Worm (Caenorhabditis elegans): ENCODE data around the gene F23B12.7.

ce11 chrV:14440841-14441240 is 8.7 kb upstream of the F23B12.7 start, which contains the start of gene F23B12.4:
- TF ChIP-seq lsy-2 (tag; optimal IDR thresholded peaks at IDR 0.05): no peak
- TF ChIP-seq blmp-1 (tag; optimal IDR thresholded peaks at IDR 0.05; ENCODE audit: insufficient read depth): no peak
- no peak for TF ChIP-seq nhr-6 (tag; optimal IDR thresholded peaks at IDR 0.05)
- no peak for TF ChIP-seq egl-27 (tag; optimal IDR thresholded peaks at IDR 0.05)
- no peak for TF ChIP-seq sma-3 (GFP tag; optimal IDR thresholded peaks at IDR 0.05)
- TF ChIP-seq unc-55 (GFP tag; optimal IDR thresholded peaks at IDR 0.05): no peak
- no peak for TF ChIP-seq nhr-77 (tag; optimal IDR thresholded peaks at IDR 0.05)
- TF ChIP-seq elt-1 (tag; optimal IDR thresholded peaks at IDR 0.05): no peak
- no peak for TF ChIP-seq F13H6.1 (tag; optimal IDR thresholded peaks at IDR 0.05)
- TF ChIP-seq nhr-12 (tag; optimal IDR thresholded peaks at IDR 0.05): no peak
